Fruit fly (Drosophila melanogaster) whole organism, embryonic: ENCODE measurements around the gene CG7896.

Source experiments
- Atf6 ChIP-seq: fragments of 200-800 bp; sonication (Bioruptor generic); IDR thresholded peaks from 2 replicates; pipeline ENCODE4 v1.3.6; 2022; ENCODE audit warnings: missing biosample characterization, missing genetic modification characterization
- CG10267 ChIP-seq: fragments of 200-800 bp; sonication (Bioruptor generic); optimal IDR thresholded peaks from 2 replicates; lab custom pipeline; 2018; ENCODE audit warnings: missing biosample characterization, mild to moderate bottlenecking, missing genetic modification characterization, moderate library complexity
- CG10274 ChIP-seq: fragments of 200-800 bp; sonication (Bioruptor generic); optimal IDR thresholded peaks from 3 replicates; lab custom pipeline; 2017; ENCODE audit warnings: missing biosample characterization, mild to moderate bottlenecking, missing genetic modification characterization
- CG10321 ChIP-seq: fragments of 200-800 bp; sonication (Bioruptor generic); IDR thresholded peaks from 2 replicates; pipeline ENCODE4 v1.3.6; 2022; ENCODE audit warnings: missing biosample characterization, missing genetic modification characterization
- CG12219 ChIP-seq: fragments of 200-800 bp; sonication (Bioruptor generic); optimal IDR thresholded peaks from 3 replicates; lab custom pipeline; 2018; ENCODE audit warnings: missing biosample characterization, mild to moderate bottlenecking, missing genetic modification characterization
- CG13894 ChIP-seq: fragments of 200-800 bp; sonication (Bioruptor generic); optimal IDR thresholded peaks from 3 replicates; lab custom pipeline; 2018; ENCODE audit warnings: missing biosample characterization, mild to moderate bottlenecking, missing genetic modification characterization, moderate library complexity
- CG15601 ChIP-seq: fragments of 200-800 bp; sonication (Bioruptor generic); optimal IDR thresholded peaks from 3 replicates; lab custom pipeline; 2019; ENCODE audit warnings: missing biosample characterization, mild to moderate bottlenecking, missing genetic modification characterization, moderate library complexity
- CG16813 ChIP-seq: fragments of 200-800 bp; sonication (Bioruptor generic); IDR thresholded peaks from 3 replicates; pipeline ENCODE4 v1.3.6; 2022; ENCODE audit warnings: missing biosample characterization, missing genetic modification characterization; ENCODE audit not compliant: partially characterized antibody
- CG17186 ChIP-seq: fragments of 200-800 bp; sonication (Bioruptor generic); optimal IDR thresholded peaks from 3 replicates; lab custom pipeline; 2017; ENCODE audit warnings: missing biosample characterization, missing genetic modification reagents, missing genetic modification characterization
- CG17359 ChIP-seq: fragments of 200-800 bp; sonication (Bioruptor generic); optimal IDR thresholded peaks from 3 replicates; lab custom pipeline; 2018; ENCODE audit warnings: missing biosample characterization, mild to moderate bottlenecking, missing genetic modification characterization, moderate library complexity
- CG18764 ChIP-seq: fragments of 200-800 bp; sonication (Bioruptor generic); optimal IDR thresholded peaks from 3 replicates; lab custom pipeline; 2016; ENCODE audit warnings: missing biosample characterization, missing genetic modification characterization
- CG2116 ChIP-seq: fragments of 200-800 bp; sonication (Bioruptor generic); optimal IDR thresholded peaks from 3 replicates; lab custom pipeline; 2018; ENCODE audit warnings: missing biosample characterization, mild to moderate bottlenecking, missing genetic modification characterization
- CG2202 ChIP-seq: fragments of 200-800 bp; sonication (Bioruptor generic); optimal IDR thresholded peaks from 2 replicates; lab custom pipeline; 2018; ENCODE audit warnings: missing biosample characterization, mild to moderate bottlenecking, missing genetic modification characterization
- CG3281 ChIP-seq: fragments of 200-800 bp; sonication (Bioruptor generic); optimal IDR thresholded peaks from 3 replicates; lab custom pipeline; 2017; ENCODE audit warnings: missing biosample characterization, mild to moderate bottlenecking, missing genetic modification characterization
- CG3995 ChIP-seq: fragments of 200-800 bp; sonication (Bioruptor generic); optimal IDR thresholded peaks from 3 replicates; lab custom pipeline; 2016; ENCODE audit warnings: missing biosample characterization, missing genetic modification characterization
- CG42726 ChIP-seq: fragments of 200-800 bp; sonication (Bioruptor generic); IDR thresholded peaks from 2 replicates; pipeline ENCODE4 v1.3.6; 2022; ENCODE audit warnings: missing biosample characterization, missing genetic modification characterization; ENCODE audit not compliant: partially characterized antibody
- CG6765 ChIP-seq: fragments of 200-800 bp; sonication (Bioruptor generic); optimal IDR thresholded peaks from 3 replicates; lab custom pipeline; 2017; ENCODE audit warnings: missing biosample characterization, mild to moderate bottlenecking, missing genetic modification characterization
- CG6791 ChIP-seq: fragments of 200-800 bp; sonication (Bioruptor generic); IDR thresholded peaks from 3 replicates; pipeline ENCODE4 v1.3.6; 2022; ENCODE audit warnings: missing biosample characterization, missing genetic modification characterization; ENCODE audit not compliant: partially characterized antibody
- CG7357 ChIP-seq: fragments of 200-800 bp; sonication (Bioruptor generic); IDR thresholded peaks from 3 replicates; pipeline ENCODE4 v1.3.6; 2022; ENCODE audit warnings: missing biosample characterization, missing genetic modification characterization
- Chrac-16 ChIP-seq: fragments of 200-800 bp; sonication (Bioruptor generic); optimal IDR thresholded peaks from 3 replicates; lab custom pipeline; 2016; ENCODE audit warnings: missing biosample characterization, missing genetic modification characterization
- D19A ChIP-seq: fragments of 200-800 bp; optimal IDR thresholded peaks from 3 replicates; lab custom pipeline; 2019; ENCODE audit warnings: missing biosample characterization, mild to moderate bottlenecking, missing genetic modification characterization, moderate library complexity
- D19B ChIP-seq: fragments of 200-800 bp; sonication (Bioruptor generic); optimal IDR thresholded peaks from 2 replicates; lab custom pipeline; 2017; ENCODE audit warnings: missing biosample characterization, mild to moderate bottlenecking, missing genetic modification characterization
- Dp ChIP-seq: fragments of 200-800 bp; sonication (Bioruptor generic); optimal IDR thresholded peaks from 2 replicates; lab custom pipeline; 2018; ENCODE audit warnings: missing biosample characterization, mild to moderate bottlenecking, missing genetic modification characterization, moderate library complexity
- Gsc ChIP-seq: fragments of 200-800 bp; sonication (Bioruptor generic); IDR thresholded peaks from 2 replicates; pipeline ENCODE4 v1.3.6; 2022; ENCODE audit warnings: missing biosample characterization, missing genetic modification characterization
- HLH3B ChIP-seq: fragments of 200-800 bp; sonication (Bioruptor generic); IDR thresholded peaks from 2 replicates; pipeline ENCODE4 v1.3.6; 2022; ENCODE audit warnings: missing biosample characterization, missing genetic modification characterization
- Hey ChIP-seq: fragments of 200-800 bp; sonication (Bioruptor generic); optimal IDR thresholded peaks from 3 replicates; lab custom pipeline; 2018; ENCODE audit warnings: missing biosample characterization, mild to moderate bottlenecking, missing genetic modification characterization
- Hr3 ChIP-seq: fragments of 200-800 bp; sonication (Bioruptor generic); optimal IDR thresholded peaks from 3 replicates; lab custom pipeline; 2016; ENCODE audit warnings: missing biosample characterization, missing genetic modification characterization
- NFAT ChIP-seq: fragments of 200-800 bp; sonication (Bioruptor generic); IDR thresholded peaks from 2 replicates; pipeline ENCODE4 v1.3.6; 2022; ENCODE audit warnings: missing biosample characterization, missing genetic modification characterization
- Nf-YB ChIP-seq: fragments of 200-800 bp; sonication (Bioruptor generic); optimal IDR thresholded peaks from 3 replicates; lab custom pipeline; 2019; ENCODE audit warnings: missing biosample characterization, mild to moderate bottlenecking, missing genetic modification characterization, moderate library complexity
- Optix ChIP-seq: fragments of 200-800 bp; sonication (Bioruptor generic); IDR thresholded peaks from 3 replicates; pipeline ENCODE4 v1.3.6; 2022; ENCODE audit warnings: missing biosample characterization, missing genetic modification characterization
- Sox102F ChIP-seq: fragments of 200-800 bp; sonication (Bioruptor generic); optimal IDR thresholded peaks from 2 replicates; lab custom pipeline; 2018; ENCODE audit warnings: missing biosample characterization, mild to moderate bottlenecking, missing genetic modification characterization, moderate library complexity
- amos ChIP-seq: fragments of 200-800 bp; sonication (Bioruptor generic); IDR thresholded peaks from 2 replicates; pipeline ENCODE4 v1.3.6; 2022; ENCODE audit warnings: missing biosample characterization, missing genetic modification characterization; ENCODE audit not compliant: partially characterized antibody
- bcd ChIP-seq: fragments of 200-800 bp; sonication (Bioruptor generic); optimal IDR thresholded peaks from 2 replicates; lab custom pipeline; 2017; ENCODE audit warnings: missing biosample characterization, mild to moderate bottlenecking, missing genetic modification characterization
- cad ChIP-seq: fragments of >200 bp; optimal IDR thresholded peaks from 2 replicates; lab custom pipeline; 2017; ENCODE audit warnings: missing biosample characterization, missing genetic modification characterization
- chinmo ChIP-seq: fragments of 200-800 bp; sonication (Bioruptor generic); IDR thresholded peaks from 4 replicates; pipeline ENCODE4 v1.3.6; 2022; ENCODE audit warnings: missing biosample characterization, missing genetic modification characterization; ENCODE audit not compliant: partially characterized antibody
- ci ChIP-seq: fragments of 200-800 bp; sonication (Bioruptor generic); IDR thresholded peaks from 3 replicates; pipeline ENCODE4 v1.3.6; 2022; ENCODE audit warnings: missing biosample characterization, missing genetic modification characterization
- dati ChIP-seq: fragments of 200-800 bp; sonication (Bioruptor generic); IDR thresholded peaks from 2 replicates; pipeline ENCODE4 v1.3.6; 2022; ENCODE audit warnings: missing biosample characterization, missing genetic modification characterization
- ems ChIP-seq: fragments of 200-800 bp; sonication (Bioruptor generic); optimal IDR thresholded peaks from 3 replicates; lab custom pipeline; 2016; ENCODE audit warnings: missing biosample characterization, missing genetic modification characterization
- gfzf ChIP-seq: fragments of 200-800 bp; sonication (Bioruptor generic); optimal IDR thresholded peaks from 2 replicates; lab custom pipeline; 2016; ENCODE audit warnings: missing biosample characterization, mild to moderate bottlenecking, missing genetic modification characterization, moderate library complexity
- hbn ChIP-seq: fragments of 200-800 bp; sonication (Bioruptor generic); IDR thresholded peaks from 2 replicates; pipeline ENCODE4 v1.3.6; 2022; ENCODE audit warnings: missing biosample characterization, missing genetic modification characterization; ENCODE audit not compliant: partially characterized antibody
- her ChIP-seq: fragments of 200-800 bp; sonication (Bioruptor generic); optimal IDR thresholded peaks from 2 replicates; lab custom pipeline; 2016; ENCODE audit warnings: missing biosample characterization, missing genetic modification characterization
- ind ChIP-seq: fragments of 200-800 bp; sonication (Bioruptor generic); optimal IDR thresholded peaks from 3 replicates; lab custom pipeline; 2016; ENCODE audit warnings: missing biosample characterization, missing genetic modification characterization
- jigr1 ChIP-seq: fragments of 200-800 bp; sonication (Bioruptor generic); IDR thresholded peaks from 3 replicates; pipeline ENCODE4 v1.3.6; 2022; ENCODE audit warnings: missing biosample characterization, missing genetic modification characterization
- pan ChIP-seq, 4 experiments: fragments of >200 bp in 3 of 4; fragments of 200-800 bp in 1 of 4; sonication (Bioruptor generic) in 1 of 4; optimal IDR thresholded peaks in 3 of 4; IDR thresholded peaks in 1 of 4; 2 replicates each; pipeline versions ENCODE4 v1.3.6 to Lab custom; 2017 to 2022; ENCODE audit warnings: missing biosample characterization in 2 of 4, missing genetic modification characterization in 2 of 4, mixed read lengths in 1 of 4
- pzg ChIP-seq: fragments of 200-800 bp; sonication (Bioruptor generic); optimal IDR thresholded peaks from 3 replicates; lab custom pipeline; 2018; ENCODE audit warnings: missing biosample characterization, mild to moderate bottlenecking, missing genetic modification characterization, moderate library complexity
- sens ChIP-seq: fragments of 200-800 bp; sonication (Bioruptor generic); peaks from one replicate; lab custom pipeline; 2016; ENCODE audit warnings: missing biosample characterization, missing genetic modification characterization
- seq ChIP-seq: fragments of 200-800 bp; sonication (Bioruptor generic); IDR thresholded peaks from 2 replicates; pipeline ENCODE4 v1.3.6; 2022; ENCODE audit warnings: missing biosample characterization, missing genetic modification characterization
- so ChIP-seq: fragments of 200-800 bp; sonication (Bioruptor generic); IDR thresholded peaks from 3 replicates; pipeline ENCODE4 v1.3.6; 2022; ENCODE audit warnings: missing biosample characterization, missing genetic modification characterization
- tna ChIP-seq: fragments of 200-800 bp; sonication (Bioruptor generic); IDR thresholded peaks from 2 replicates; pipeline ENCODE4 v1.3.6; 2022; ENCODE audit warnings: missing biosample characterization, missing genetic modification characterization; ENCODE audit not compliant: partially characterized antibody
- unc-4 ChIP-seq: fragments of 200-800 bp; sonication (Bioruptor generic); IDR thresholded peaks from 2 replicates; pipeline ENCODE4 v1.3.6; 2022; ENCODE audit warnings: missing biosample characterization, missing genetic modification characterization; ENCODE audit not compliant: partially characterized antibody
- zen2 ChIP-seq: fragments of 200-800 bp; sonication (Bioruptor generic); IDR thresholded peaks from 3 replicates; pipeline ENCODE4 v1.3.6; 2022; ENCODE audit warnings: missing biosample characterization, missing genetic modification characterization; ENCODE audit not compliant: partially characterized antibody

CG7896 gene

dm6 chr3R:29935756-29936155, 47.5 kb upstream of the CG7896 start, which contains the start of the genes eIF2Balpha and Vps13B (continued):
- TF ChIP-seq chinmo (GFP tag; lab: Robert Waterston, UW) (peak; percentile 87; the same call in 2 of the 4 replicates), CG16813 (GFP tag; lab: Robert Waterston, UW) (peak; percentile 59; the same call in 2 of the 3 replicates), tna (GFP tag; lab: Robert Waterston, UW) (peak; percentile 91), CG10321 (GFP tag; lab: Robert Waterston, UW) (no peak), ci (GFP tag; lab: Robert Waterston, UW) (peak; percentile 40; the same call in 1 of the 3 replicates), amos (peak; percentile 70), CG3995 (GFP tag; lab: Kevin White, UChicago) (no peak), gfzf (peak; percentile 18), Atf6 (GFP tag; lab: Robert Waterston, UW) (0 out of 2 replicates have a peak, but pooled peaks have one; percentile 33), CG42726 (GFP tag; lab: Robert Waterston, UW) (peak; percentile 65; the same call in 1 of the 2 replicates), CG17186 (GFP tag; lab: Kevin White, UChicago) (no peak), hbn (GFP tag; lab: Robert Waterston, UW) (peak; percentile 68), her (GFP tag; lab: Kevin White, UChicago) (no peak), CG2202 (tag; lab: Kevin White, UChicago) (no peak), CG6791 (peak; percentile 99), unc-4 (GFP tag; lab: Robert Waterston, UW) (peak; percentile 66), ems (no peak), Sox102F (GFP tag; lab: Kevin White, UChicago) (peak; percentile 54), sens (GFP tag; lab: Kevin White, UChicago) (no peak), so (GFP tag; lab: Robert Waterston, UW) (peak; percentile 35; the same call in 1 of the 3 replicates), pan (optimal IDR thresholded peaks at IDR 0.05; lab: Kevin White, UChicago) (no peak), pan (GFP tag; optimal IDR thresholded peaks at IDR 0.05 in 1 of 2, IDR thresholded peaks at IDR 0.05 in 1 of 2) (no peak), Chrac-16 (no peak), NFAT (GFP tag; lab: Robert Waterston, UW) (no peak), CG12219 (GFP tag; lab: Kevin White, UChicago) (no peak), cad (no peak), CG18764 (peak; percentile 100), CG7357 (GFP tag; lab: Robert Waterston, UW) (no peak), ind (no peak), CG10267 (tag; lab: Kevin White, UChicago) (no peak), CG2116 (GFP tag; lab: Kevin White, UChicago) (peak; percentile 29), pzg (GFP tag; lab: Kevin White, UChicago) (peak; percentile 69), Optix (0 out of 3 replicates have a peak, but pooled peaks have one; percentile 35)

dm6 chr3R:29959329-29959728, 23.9 kb upstream of the CG7896 start:
- TF ChIP-seq CG6765 (GFP tag; lab: Kevin White, UChicago) (no peak), CG17359 (tag; lab: Kevin White, UChicago) (no peak), CG13894 (tag; lab: Kevin White, UChicago) (no peak), zen2 (GFP tag; lab: Robert Waterston, UW) (no peak), Dp (no peak), seq (GFP tag; lab: Robert Waterston, UW) (no peak), CG3281 (GFP tag; lab: Kevin White, UChicago) (peak; percentile 3), bcd (GFP tag; lab: Kevin White, UChicago) (no peak), Nf-YB (no peak), Hr3 (GFP tag; lab: Kevin White, UChicago) (no peak), HLH3B (GFP tag; lab: Robert Waterston, UW) (no peak), D19B (GFP tag; lab: Kevin White, UChicago) (no peak), Hey (tag; lab: Kevin White, UChicago) (no peak), D19A (tag; lab: Kevin White, UChicago) (no peak), jigr1 (no peak), CG15601 (tag; lab: Kevin White, UChicago) (no peak), dati (GFP tag; lab: Robert Waterston, UW) (no peak), CG10274 (GFP tag; lab: Kevin White, UChicago) (no peak), Gsc (GFP tag; lab: Robert Waterston, UW) (no peak)
